Worm (Caenorhabditis elegans) whole organism, L4/young adult: ENCODE results near the gene C25F9.10.

Experiments used
- W03F9.2 ChIP-seq: fragments of 150-350 bp; optimal IDR thresholded peaks from 2 replicates; lab custom pipeline; 2014; ENCODE audit warnings: missing biosample characterization, missing genetic modification characterization
- dao-5 ChIP-seq: sonication (generic microtip); optimal IDR thresholded peaks from 2 replicates; lab custom pipeline; 2016; ENCODE audit warnings: missing genotype, missing genetic modification characterization, moderate library complexity, missing compliant biosample characterization
- him-1 ChIP-seq: sonication (generic microtip); optimal IDR thresholded peaks from 2 replicates; lab custom pipeline; 2016; ENCODE audit warnings: missing genotype, missing genetic modification reagents, missing genetic modification characterization, missing compliant biosample characterization

Gene C25F9.10

ce11 chrV:19398396-19398795, 7.1 kb upstream of the C25F9.10 start:
- TF ChIP-seq him-1 (no peak), W03F9.2 (tag; lab: Kevin White, UChicago) (no peak), dao-5 (no peak)

- TF ChIP-seq dao-5 (no peak), W03F9.2 (tag; lab: Kevin White, UChicago) (no peak), him-1 (no peak)
Observed at ce11 chrV:19398882-19399281, 6.6 kb upstream of the C25F9.10 start, which contains the start of gene C25F9.13. TSS of gene C25F9.13 (minus strand) at chrV:19398982.

ce11 chrV:19400619-19401018, 4.9 kb upstream of the C25F9.10 start, which contains the start of gene srw-86:
TSS of gene srw-86 (minus strand) at chrV:19400719.
- TF ChIP-seq dao-5: no peak
- TF ChIP-seq W03F9.2 (tag; lab: Kevin White, UChicago): no peak
- TF ChIP-seq him-1: no peak

ce11 chrV:19401429-19401828, 4.1 kb upstream of the C25F9.10 start:
- no peak for TF ChIP-seq W03F9.2 (tag; lab: Kevin White, UChicago)
- no peak for TF ChIP-seq him-1
- TF ChIP-seq dao-5: no peak

- TF ChIP-seq him-1 (no peak), W03F9.2 (tag; lab: Kevin White, UChicago) (no peak), dao-5 (no peak)
Observed at ce11 chrV:19402855-19403254, 2.7 kb upstream of the C25F9.10 start, which contains the start of gene C25F9.12. TSS of gene C25F9.12 (minus strand) at chrV:19402955.

- no peak for TF ChIP-seq him-1
- TF ChIP-seq dao-5: no peak
- TF ChIP-seq W03F9.2 (tag; lab: Kevin White, UChicago): no peak
Observed at ce11 chrV:19403619-19404018, 1.9 kb upstream of the C25F9.10 start.

ce11 chrV:19410663-19411062, 5.1 kb downstream of the C25F9.10 start, which contains the start of gene C25F9.5:
TSS of gene C25F9.5 (minus strand) at chrV:19410857.
- TF ChIP-seq dao-5: no peak
- TF ChIP-seq W03F9.2 (tag; lab: Kevin White, UChicago): no peak

ce11 chrV:19416475-19416874, 10.9 kb downstream of the C25F9.10 start, which contains the start of the genes C25F9.4 and C25F9.9:
TSS of gene C25F9.4 (minus strand) at chrV:19416575.
TSS of gene C25F9.9 (plus strand) at chrV:19416611.
- no peak for TF ChIP-seq W03F9.2 (tag; lab: Kevin White, UChicago)
- no peak for TF ChIP-seq dao-5
- TF ChIP-seq him-1: no peak

- TF ChIP-seq him-1 (no peak), dao-5 (no peak), W03F9.2 (tag; lab: Kevin White, UChicago) (no peak)
Observed at ce11 chrV:19417836-19418235, 12.3 kb downstream of the C25F9.10 start, which contains the start of gene C25F9.15. TSS of gene C25F9.15 (plus strand) at chrV:19418136.

ce11 chrV:19421131-19421530, 15.6 kb downstream of the C25F9.10 start, which contains the start of gene C25F9.2:
TSS of gene C25F9.2 (plus strand) at chrV:19421471.
- TF ChIP-seq dao-5: no peak
- no peak for TF ChIP-seq him-1
- TF ChIP-seq W03F9.2 (tag; lab: Kevin White, UChicago): no peak

- no peak for TF ChIP-seq W03F9.2 (tag; lab: Kevin White, UChicago)
- no peak for TF ChIP-seq dao-5
- TF ChIP-seq him-1: no peak
Observed at ce11 chrV:19428097-19428496, 22.6 kb downstream of the C25F9.10 start.

- TF ChIP-seq him-1 (no peak), dao-5 (no peak), W03F9.2 (tag; lab: Kevin White, UChicago) (no peak)
Observed at ce11 chrV:19428936-19429335, 23.4 kb downstream of the C25F9.10 start.

- TF ChIP-seq dao-5: no peak
- TF ChIP-seq W03F9.2 (tag; lab: Kevin White, UChicago): no peak
- TF ChIP-seq him-1: no peak
Observed at ce11 chrV:19429605-19430004, 24.1 kb downstream of the C25F9.10 start.

- no peak for TF ChIP-seq W03F9.2 (tag; lab: Kevin White, UChicago)
- no peak for TF ChIP-seq dao-5
- TF ChIP-seq him-1: no peak
Observed at ce11 chrV:19430351-19430913, 24.9 kb downstream of the C25F9.10 start.

ce11 chrV:19431036-19431435, 25.5 kb downstream of the C25F9.10 start, which contains the start of gene srw-85:
TSS of gene srw-85 (minus strand) at chrV:19431136.
- TF ChIP-seq him-1: no peak
- TF ChIP-seq dao-5: no peak
- no peak for TF ChIP-seq W03F9.2 (tag; lab: Kevin White, UChicago)

ce11 chrV:19432030-19432429, 26.5 kb downstream of the C25F9.10 start:
- TF ChIP-seq W03F9.2 (tag; lab: Kevin White, UChicago) (no peak), dao-5 (no peak), him-1 (no peak)
